Fruit fly (Drosophila melanogaster) whole organism: ENCODE results near the gene Zpr1.

Experiments used
- CG8478 ChIP-seq: fragments of >200 bp; optimal IDR thresholded peaks from 2 replicates; lab custom pipeline; 2018; ENCODE audit warnings: inconsistent platforms
- EcR ChIP-seq, 2 experiments: fragments of >200 bp; optimal IDR thresholded peaks; 2 replicates each; lab custom pipeline; 2017; ENCODE audit warnings: missing biosample characterization in 2 of 2, missing genetic modification characterization in 2 of 2, missing genetic modification reagents in 2 of 2
- psq ChIP-seq: fragments of >200 bp; optimal IDR thresholded peaks from 2 replicates; lab custom pipeline; 2017
- usp ChIP-seq: fragments of >200 bp; optimal IDR thresholded peaks from 2 replicates; lab custom pipeline; 2017; ENCODE audit warnings: missing biosample characterization, missing genetic modification characterization, mixed read lengths

DNA sequence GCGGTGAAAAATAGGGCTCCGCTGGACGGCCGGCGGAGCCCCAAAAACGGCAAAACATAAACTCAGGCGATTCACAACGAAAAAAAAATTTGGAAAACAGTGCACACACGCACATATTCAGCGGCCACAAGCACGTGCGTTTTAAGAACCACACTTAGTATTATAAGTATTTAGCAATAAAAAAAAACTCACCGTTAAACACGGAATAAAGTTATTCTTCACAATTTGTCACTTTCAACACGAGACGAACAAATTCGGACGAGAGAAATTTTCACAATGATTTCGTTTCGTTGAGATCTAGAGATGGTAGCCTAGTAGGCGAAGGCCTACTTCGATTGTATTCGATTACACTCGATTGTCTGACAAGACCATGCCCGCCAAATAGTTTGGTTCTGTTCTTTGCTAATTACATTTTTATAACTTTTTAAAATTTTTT lies 5.5 kb downstream of the Zpr1 start, which contains the start of gene His3.3B:
- TF ChIP-seq usp (GFP tag; lab: Kevin White, UChicago) (no peak), psq (lab: Kevin White, UChicago) (no peak), CG8478 (no peak), EcR (GFP tag; optimal IDR thresholded peaks at IDR 0.05; lab: Kevin White, UChicago) (no peak)
